Worm (Caenorhabditis elegans) whole organism, young adult: Measurements from ENCODE around the gene C49F5.8.

ENCODE experiments used
- B0035.1 ChIP-seq: sonication (generic microtip); optimal IDR thresholded peaks from 2 replicates; lab custom pipeline; 2016; ENCODE audit warnings: missing genetic modification characterization, mild to moderate bottlenecking, missing compliant biosample characterization, missing genotype, missing genetic modification reagents
- B0261.1 ChIP-seq: sonication (generic microtip); optimal IDR thresholded peaks from 2 replicates; lab custom pipeline; 2016; ENCODE audit warnings: mild to moderate bottlenecking, missing genetic modification characterization, moderate library complexity, missing compliant biosample characterization
- C06A6.2 ChIP-seq: fragments of 200-800 bp; sonication (Bioruptor generic); conservative IDR thresholded peaks from 2 replicates; pipeline ENCODE4 v1.3.6; 2022; ENCODE audit warnings: missing genetic modification characterization, missing compliant biosample characterization
- D2030.7 ChIP-seq: fragments of 200-800 bp; sonication (Bioruptor generic); IDR thresholded peaks from 2 replicates; pipeline ENCODE4 v1.3.6; 2022; ENCODE audit warnings: missing genetic modification reagents, missing genetic modification characterization, missing compliant biosample characterization
- K11D2.4 ChIP-seq: fragments of 200-800 bp; sonication (Bioruptor generic); IDR thresholded peaks from 2 replicates; pipeline ENCODE4 v1.3.6; 2022; ENCODE audit warnings: missing genetic modification reagents, missing genetic modification characterization, missing compliant biosample characterization
- K12H6.12 ChIP-seq: fragments of 200-800 bp; sonication (Bioruptor generic); optimal IDR thresholded peaks from 2 replicates; lab custom pipeline; 2018; ENCODE audit warnings: mild to moderate bottlenecking, missing genetic modification characterization, missing compliant biosample characterization
- T26A5.8 ChIP-seq: sonication (generic microtip); optimal IDR thresholded peaks from 2 replicates; lab custom pipeline; 2016; ENCODE audit warnings: missing genetic modification characterization, missing compliant biosample characterization
- Y53F4B.3 ChIP-seq: fragments of 200-800 bp; sonication (Bioruptor generic); IDR thresholded peaks from 2 replicates; pipeline ENCODE4 v1.3.6; 2022; ENCODE audit warnings: missing genetic modification reagents, missing genetic modification characterization, missing compliant biosample characterization
- Y79H2A.3 ChIP-seq: fragments of 200-800 bp; sonication (Bioruptor generic); conservative IDR thresholded peaks from 2 replicates; pipeline ENCODE4 v1.3.6; 2022; ENCODE audit warnings: missing genetic modification reagents, missing genetic modification characterization, missing compliant biosample characterization
- akir-1 ChIP-seq: fragments of 200-800 bp; sonication (Bioruptor generic); optimal IDR thresholded peaks from 2 replicates; lab custom pipeline; 2018; ENCODE audit warnings: mild to moderate bottlenecking, missing genetic modification characterization, moderate library complexity, missing compliant biosample characterization
- ama-1 ChIP-seq, 3 experiments: fragments of 150-350 bp in 1 of 3; sonication (generic microtip) in 2 of 3; optimal IDR thresholded peaks; 2 replicates each; lab custom pipeline; 2014 to 2018; ENCODE audit warnings: missing biosample characterization in 2 of 3, missing genetic modification characterization in 2 of 3, missing genetic modification reagents in 2 of 3
- atf-7 ChIP-seq: sonication (generic microtip); optimal IDR thresholded peaks from 2 replicates; lab custom pipeline; 2017; ENCODE audit warnings: mild to moderate bottlenecking, missing genetic modification characterization, missing compliant biosample characterization
- athp-1 ChIP-seq: sonication (generic microtip); optimal IDR thresholded peaks from 2 replicates; lab custom pipeline; 2017; ENCODE audit warnings: mild to moderate bottlenecking, missing genetic modification characterization, missing compliant biosample characterization
- attf-5 ChIP-seq: fragments of 200-800 bp; sonication (Bioruptor generic); optimal IDR thresholded peaks from 2 replicates; lab custom pipeline; 2018; ENCODE audit warnings: mild to moderate bottlenecking, missing genetic modification characterization, missing compliant biosample characterization
- ceh-27 ChIP-seq: fragments of 200-800 bp; sonication (Bioruptor generic); optimal IDR thresholded peaks from 2 replicates; lab custom pipeline; 2018; ENCODE audit warnings: mild to moderate bottlenecking, missing genetic modification characterization, moderate library complexity, missing compliant biosample characterization
- ceh-58 ChIP-seq: fragments of 200-800 bp; sonication (Bioruptor generic); IDR thresholded peaks from 2 replicates; pipeline ENCODE4 v1.3.6; 2022; ENCODE audit warnings: missing genetic modification characterization, missing compliant biosample characterization
- ceh-91 ChIP-seq: fragments of 200-800 bp; sonication (Bioruptor generic); IDR thresholded peaks from 2 replicates; pipeline ENCODE4 v1.3.6; 2022; ENCODE audit warnings: missing genetic modification reagents, missing genetic modification characterization, missing compliant biosample characterization
- die-1 ChIP-seq: sonication (generic microtip); optimal IDR thresholded peaks from 2 replicates; lab custom pipeline; 2016; ENCODE audit warnings: missing genotype, mild to moderate bottlenecking, missing genetic modification characterization, missing compliant biosample characterization
- dox-1 ChIP-seq: fragments of 200-800 bp; sonication (Bioruptor generic); IDR thresholded peaks from 2 replicates; pipeline ENCODE4 v1.3.6; 2022; ENCODE audit warnings: missing genetic modification reagents, missing genetic modification characterization, missing compliant biosample characterization
- dpff-1 ChIP-seq: sonication (generic microtip); optimal IDR thresholded peaks from 2 replicates; lab custom pipeline; 2017; ENCODE audit warnings: mild to moderate bottlenecking, missing genetic modification characterization, missing compliant biosample characterization
- dpl-1 ChIP-seq: fragments of 150-350 bp; optimal IDR thresholded peaks from 2 replicates; lab custom pipeline; 2014; ENCODE audit warnings: missing biosample characterization, missing genetic modification reagents, missing genetic modification characterization
- egl-18 ChIP-seq: fragments of 200-800 bp; sonication (Bioruptor generic); IDR thresholded peaks from 2 replicates; pipeline ENCODE4 v1.3.6; 2022; ENCODE audit warnings: missing genetic modification reagents, missing genetic modification characterization, missing compliant biosample characterization
- ets-4 ChIP-seq: fragments of 200-800 bp; sonication (Bioruptor generic); optimal IDR thresholded peaks from 2 replicates; lab custom pipeline; 2018; ENCODE audit warnings: mild to moderate bottlenecking, missing genetic modification characterization, missing compliant biosample characterization
- hlh-26 ChIP-seq: fragments of 200-800 bp; sonication (Bioruptor generic); conservative IDR thresholded peaks from 2 replicates; pipeline ENCODE4 v1.3.6; 2022; ENCODE audit warnings: missing genetic modification reagents, missing genetic modification characterization, missing compliant biosample characterization
- hmg-1.2 ChIP-seq: fragments of 200-800 bp; sonication (Bioruptor generic); IDR thresholded peaks from 2 replicates; pipeline ENCODE4 v1.3.6; 2022; ENCODE audit warnings: missing genetic modification reagents, missing genetic modification characterization, missing compliant biosample characterization
- hrde-1 ChIP-seq: sonication (generic microtip); optimal IDR thresholded peaks from 2 replicates; lab custom pipeline; 2016; ENCODE audit warnings: missing genetic modification characterization, mild to moderate bottlenecking, missing compliant biosample characterization, moderate library complexity, missing genotype, missing genetic modification reagents, borderline replicate concordance
- hsf-1 ChIP-seq: fragments of 200-800 bp; sonication (Bioruptor generic); IDR thresholded peaks from 2 replicates; pipeline ENCODE4 v1.3.6; 2022; ENCODE audit warnings: missing genetic modification reagents, missing genetic modification characterization, missing compliant biosample characterization
- lin-26 ChIP-seq: fragments of 200-800 bp; sonication (Bioruptor generic); IDR thresholded peaks from 2 replicates; pipeline ENCODE4 v1.3.6; 2022; ENCODE audit warnings: missing genetic modification reagents, missing genetic modification characterization, missing compliant biosample characterization
- lin-35 ChIP-seq, 3 experiments: fragments of 150-350 bp in 2 of 3; sonication (generic microtip) in 1 of 3; optimal IDR thresholded peaks; 2 replicates each; lab custom pipeline; 2014 to 2018; ENCODE audit warnings: missing biosample characterization in 3 of 3, missing genetic modification characterization in 3 of 3, missing genetic modification reagents in 3 of 3
- lin-40 ChIP-seq: sonication (generic microtip); optimal IDR thresholded peaks from 2 replicates; lab custom pipeline; 2016; ENCODE audit warnings: missing genetic modification characterization, mild to moderate bottlenecking, missing compliant biosample characterization, missing genotype, missing genetic modification reagents
- lin-54 ChIP-seq: fragments of 200-800 bp; sonication (Bioruptor generic); optimal IDR thresholded peaks from 2 replicates; lab custom pipeline; 2018; ENCODE audit warnings: mild to moderate bottlenecking, missing genetic modification characterization, missing compliant biosample characterization
- madf-10 ChIP-seq: sonication (generic microtip); optimal IDR thresholded peaks from 2 replicates; lab custom pipeline; 2016; ENCODE audit warnings: mild to moderate bottlenecking, missing genetic modification characterization, missing compliant biosample characterization
- madf-3 ChIP-seq: fragments of 200-800 bp; sonication (Bioruptor generic); IDR thresholded peaks from 2 replicates; pipeline ENCODE4 v1.3.6; 2022; ENCODE audit warnings: missing genetic modification reagents, missing genetic modification characterization, missing compliant biosample characterization
- mcd-1 ChIP-seq: fragments of 200-800 bp; sonication (Bioruptor generic); IDR thresholded peaks from 2 replicates; pipeline ENCODE4 v1.3.6; 2022; ENCODE audit warnings: missing genetic modification reagents, missing genetic modification characterization, missing compliant biosample characterization
- mxl-1 ChIP-seq: sonication (generic microtip); optimal IDR thresholded peaks from 2 replicates; lab custom pipeline; 2016; ENCODE audit warnings: missing genetic modification characterization, missing compliant biosample characterization
- nfya-1 ChIP-seq: sonication (generic microtip); optimal IDR thresholded peaks from 2 replicates; lab custom pipeline; 2017; ENCODE audit warnings: antibody characterized with exemption, missing compliant biosample characterization, missing genetic modification characterization, borderline replicate concordance; ENCODE audit not compliant: insufficient read depth
- nhr-80 ChIP-seq: sonication (generic microtip); optimal IDR thresholded peaks from 2 replicates; lab custom pipeline; 2016; ENCODE audit warnings: missing genetic modification characterization, missing compliant biosample characterization
- pha-4 ChIP-seq: fragments of 150-350 bp; sonication (generic microtip); optimal IDR thresholded peaks from 2 replicates; lab custom pipeline; 2014; ENCODE audit warnings: missing biosample characterization, missing genetic modification reagents, missing genetic modification characterization
- repo-1 ChIP-seq: sonication (generic microtip); optimal IDR thresholded peaks from 2 replicates; lab custom pipeline; 2017; ENCODE audit warnings: mild to moderate bottlenecking, missing genetic modification characterization, missing compliant biosample characterization
- sdz-38 ChIP-seq: sonication (generic microtip); optimal IDR thresholded peaks from 2 replicates; lab custom pipeline; 2016; ENCODE audit warnings: missing genotype, missing genetic modification characterization, missing compliant biosample characterization
- tbx-9 ChIP-seq: sonication (generic microtip); optimal IDR thresholded peaks from 2 replicates; lab custom pipeline; 2016; ENCODE audit warnings: borderline replicate concordance, missing genetic modification characterization, inconsistent platforms, missing compliant biosample characterization
- zfh-2 ChIP-seq: fragments of 200-800 bp; sonication (Bioruptor generic); conservative IDR thresholded peaks from 2 replicates; pipeline ENCODE4 v1.3.6; 2022; ENCODE audit warnings: missing genetic modification reagents, missing genetic modification characterization, missing compliant biosample characterization
- ztf-22 ChIP-seq: fragments of 200-800 bp; sonication (Bioruptor generic); optimal IDR thresholded peaks from 2 replicates; lab custom pipeline; 2018; ENCODE audit warnings: mild to moderate bottlenecking, missing genetic modification characterization, moderate library complexity, missing compliant biosample characterization
- ztf-28 ChIP-seq: fragments of 200-800 bp; sonication (Bioruptor generic); IDR thresholded peaks from 2 replicates; pipeline ENCODE4 v1.3.6; 2022; ENCODE audit warnings: missing genetic modification reagents, missing genetic modification characterization, missing compliant biosample characterization

Gene C49F5.8

ce11 chrX:11938826-11939225 is 21.1 kb upstream of the C49F5.8 start, which contains the start of gene F55G7.5:
Gene F55G7.5, minus strand, starts transcription at chrX:11938926.
- TF ChIP-seq lin-26 (no peak), dpff-1 (tag; lab: Kevin White, UChicago) (no peak), Y53F4B.3 (GFP tag; lab: Robert Waterston, UW) (no peak), atf-7 (tag; lab: Kevin White, UChicago) (no peak), repo-1 (no peak), athp-1 (no peak), ceh-58 (GFP tag; lab: Robert Waterston, UW) (no peak), lin-35 (GFP tag; optimal IDR thresholded peaks at IDR 0.05; lab: Kevin White, UChicago) (no peak), hsf-1 (GFP tag; lab: Robert Waterston, UW) (no peak), lin-54 (no peak), T26A5.8 (tag; lab: Kevin White, UChicago) (no peak), Y79H2A.3 (no peak), hmg-1.2 (GFP tag; lab: Robert Waterston, UW) (no peak), die-1 (tag; lab: Kevin White, UChicago) (no peak), hrde-1 (tag; lab: Kevin White, UChicago) (no peak), madf-10 (tag; lab: Kevin White, UChicago) (no peak), K12H6.12 (no peak), ets-4 (GFP tag; lab: Kevin White, UChicago) (no peak), hlh-26 (GFP tag; lab: Robert Waterston, UW) (no peak), D2030.7 (no peak)
- TF ChIP-seq, all 124 proteins: peak for 0

DNA sequence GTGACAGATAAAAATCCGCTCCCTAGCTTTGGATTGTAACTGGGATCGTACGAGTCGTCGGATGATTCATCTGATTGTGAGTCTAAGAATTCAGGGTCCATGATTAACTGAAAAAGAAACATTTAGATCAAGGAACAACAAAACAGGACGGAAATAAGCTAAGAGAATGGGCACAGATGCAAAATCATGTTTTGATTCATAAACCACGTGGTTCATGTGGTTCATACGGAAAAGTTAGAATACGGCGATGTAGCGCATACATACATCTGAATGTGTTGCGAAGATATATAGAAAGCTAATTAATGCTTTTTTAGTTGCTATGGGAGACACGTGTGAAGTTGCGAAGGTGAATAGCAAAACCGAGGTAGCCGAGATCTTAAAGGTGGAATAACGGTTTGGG is 18.0 kb upstream of the C49F5.8 start, which contains the start of gene F55G7.3:
F55G7.3 (minus strand) TSS at position 101 of the 400 bp plus-strand sequence.
- no peak for TF ChIP-seq zfh-2 (GFP tag; lab: Robert Waterston, UW)
- no peak for TF ChIP-seq ama-1 (optimal IDR thresholded peaks at IDR 0.05; lab: Kevin White, UChicago)
- no peak for TF ChIP-seq ama-1 (GFP tag; optimal IDR thresholded peaks at IDR 0.05; lab: Kevin White, UChicago)
- no peak for TF ChIP-seq akir-1 (GFP tag; lab: Kevin White, UChicago)
- no peak for TF ChIP-seq madf-3 (GFP tag; lab: Robert Waterston, UW)
- TF ChIP-seq egl-18, result no peak
- TF ChIP-seq D2030.7, result no peak
- no peak for TF ChIP-seq Y53F4B.3 (GFP tag; lab: Robert Waterston, UW)
- no peak for TF ChIP-seq mcd-1
- TF ChIP-seq hmg-1.2 (GFP tag; lab: Robert Waterston, UW), result no peak
- TF ChIP-seq B0261.1 (tag; lab: Kevin White, UChicago), result no peak

ce11 chrX:11946788-11947463 is 13.0 kb upstream of the C49F5.8 start, which contains the start of gene nfya-1:
Gene nfya-1, minus strand, starts transcription at chrX:11946838.
- TF ChIP-seq ceh-27 (GFP tag; lab: Kevin White, UChicago), result peak; percentile 51
- TF ChIP-seq nfya-1, result no peak
- no peak for TF ChIP-seq attf-5
- no peak for TF ChIP-seq mxl-1 (tag; lab: Kevin White, UChicago)
- no peak for TF ChIP-seq hrde-1 (tag; lab: Kevin White, UChicago)
- TF ChIP-seq tbx-9 (tag; lab: Kevin White, UChicago), result no peak
- TF ChIP-seq repo-1, result no peak
- TF ChIP-seq pha-4 (tag; lab: Kevin White, UChicago), result no peak
- no peak; the same call in 1 of the 2 replicates for TF ChIP-seq mcd-1
- TF ChIP-seq B0035.1 (tag; lab: Kevin White, UChicago), result no peak
- TF ChIP-seq dox-1 (GFP tag; lab: Robert Waterston, UW), result no peak
- no peak for TF ChIP-seq sdz-38 (tag; lab: Kevin White, UChicago)
- no peak for TF ChIP-seq C06A6.2 (GFP tag; lab: Robert Waterston, UW)
- TF ChIP-seq lin-40 (tag; lab: Kevin White, UChicago), result peak; percentile 39
- TF ChIP-seq Y53F4B.3 (GFP tag; lab: Robert Waterston, UW), result no peak
- no peak for TF ChIP-seq ztf-28 (GFP tag; lab: Robert Waterston, UW)
- TF ChIP-seq ceh-91 (GFP tag; lab: Robert Waterston, UW), result no peak
- TF ChIP-seq madf-3 (GFP tag; lab: Robert Waterston, UW), result no peak
- no peak for TF ChIP-seq ama-1 (optimal IDR thresholded peaks at IDR 0.05; lab: Kevin White, UChicago)
- TF ChIP-seq ama-1 (GFP tag; optimal IDR thresholded peaks at IDR 0.05; lab: Kevin White, UChicago), result no peak
- no peak for TF ChIP-seq Y79H2A.3
- TF ChIP-seq K12H6.12, result no peak
- no peak for TF ChIP-seq ztf-22 (GFP tag; lab: Kevin White, UChicago)
- TF ChIP-seq nhr-80 (tag; lab: Kevin White, UChicago), result peak; percentile 11
- no peak for TF ChIP-seq dpl-1 (GFP tag; lab: Kevin White, UChicago)
- no peak for TF ChIP-seq K11D2.4
- no peak for TF ChIP-seq B0261.1 (tag; lab: Kevin White, UChicago)
